Worm (Caenorhabditis elegans): Measurements from ENCODE around the gene R144.12.
A peak's percentile ranks its signal among the peaks of the same experiment; 100 is the strongest.

R144.12 gene

ce11 chrIII:5018116-5018689, 11.4 kb upstream of the R144.12 start, which contains the start of gene wip-1 (continued):
- peak; percentile 31 to 60 for TF ChIP-seq rec-8 (tag; optimal IDR thresholded peaks at IDR 0.05)
- peak; percentile 83 for TF ChIP-seq Y79H2A.3 (GFP tag; conservative IDR thresholded peaks at IDR 0.05)
- no peak for TF ChIP-seq nhr-120 (GFP tag; IDR thresholded peaks at IDR 0.05)
- peak; percentile 92 for TF ChIP-seq atf-7 (tag; optimal IDR thresholded peaks at IDR 0.05)
- TF ChIP-seq F52B5.7 (tag; optimal IDR thresholded peaks at IDR 0.05), result peak; percentile 67
- peak; percentile 95 for TF ChIP-seq F49E8.2 (tag; optimal IDR thresholded peaks at IDR 0.05; ENCODE audit: insufficient read depth)
- TF ChIP-seq attf-6 (GFP tag; IDR thresholded peaks at IDR 0.05), result peak; percentile 83
- peak; percentile 96 for TF ChIP-seq D2030.7 (GFP tag; IDR thresholded peaks at IDR 0.05)
- peak; percentile 96 for TF ChIP-seq egl-44 (GFP tag; IDR thresholded peaks at IDR 0.05)
- peak; percentile 98 for TF ChIP-seq ekl-4 (GFP tag; IDR thresholded peaks at IDR 0.05)
- peak; percentile 87 for TF ChIP-seq F22D6.2 (tag; optimal IDR thresholded peaks at IDR 0.05)
- peak; percentile 93 for TF ChIP-seq lsl-1 (GFP tag; optimal IDR thresholded peaks at IDR 0.05)
- TF ChIP-seq T07F8.4 (tag; optimal IDR thresholded peaks at IDR 0.05), result peak; percentile 88
- TF ChIP-seq F37B4.10 (GFP tag; IDR thresholded peaks at IDR 0.05), result 0 out of 2 replicates have a peak, but pooled peaks have one; percentile 87
- peak; percentile 86 for TF ChIP-seq xnd-1 (tag; optimal IDR thresholded peaks at IDR 0.05)
- no peak for TF ChIP-seq ceh-58 (GFP tag; IDR thresholded peaks at IDR 0.05)
- peak; percentile 98 for TF ChIP-seq Y95B8A.8 (GFP tag; IDR thresholded peaks at IDR 0.05)
- peak; percentile 88 for TF ChIP-seq hmg-20 (GFP tag; IDR thresholded peaks at IDR 0.05)
- TF ChIP-seq hlh-12 (tag; optimal IDR thresholded peaks at IDR 0.05), result no peak
- no peak for TF ChIP-seq T26A5.8 (tag; optimal IDR thresholded peaks at IDR 0.05)
- TF ChIP-seq aptf-3 (GFP tag; IDR thresholded peaks at IDR 0.05), result 0 out of 2 replicates have a peak, but pooled peaks have one; percentile 24
- TF ChIP-seq nhr-80 (tag; optimal IDR thresholded peaks at IDR 0.05), result peak; percentile 99
- peak; percentile 80 for TF ChIP-seq F57A8.1 (GFP tag; optimal IDR thresholded peaks at IDR 0.05)
- TF ChIP-seq attf-5 (GFP tag; optimal IDR thresholded peaks at IDR 0.05), result peak; percentile 100
- TF ChIP-seq ztf-6 (GFP tag; IDR thresholded peaks at IDR 0.05), result 0 out of 2 replicates have a peak, but pooled peaks have one; percentile 73
- peak; percentile 88 for TF ChIP-seq Y53F4B.3 (GFP tag; IDR thresholded peaks at IDR 0.05)
- no peak for TF ChIP-seq F57C9.4 (tag; optimal IDR thresholded peaks at IDR 0.05)
- peak; percentile 81 for TF ChIP-seq snpc-1.1 (tag; optimal IDR thresholded peaks at IDR 0.05; ENCODE audit: insufficient read depth)
- TF ChIP-seq bed-2 (GFP tag; IDR thresholded peaks at IDR 0.05), result peak; percentile 56; the same call in 1 of the 2 replicates
- TF ChIP-seq repo-1 (tag; optimal IDR thresholded peaks at IDR 0.05), result peak; percentile 96
- peak; percentile 82 for TF ChIP-seq attf-3 (GFP tag; conservative IDR thresholded peaks at IDR 0.05)
- peak; percentile 99 for TF ChIP-seq tlf-1 (GFP tag; optimal IDR thresholded peaks at IDR 0.05)
- peak; percentile 86 for TF ChIP-seq egl-18 (GFP tag; IDR thresholded peaks at IDR 0.05)
- TF ChIP-seq snpc-4 (GFP tag; optimal IDR thresholded peaks at IDR 0.05), result peak; percentile 80
- TF ChIP-seq snpc-4 (tag; optimal IDR thresholded peaks at IDR 0.05), result peak; percentile 86 to 93 (median 90)
- TF ChIP-seq pbrm-1 (GFP tag; IDR thresholded peaks at IDR 0.05), result peak; percentile 99
- peak; percentile 98 for TF ChIP-seq nfyb-1 (GFP tag; IDR thresholded peaks at IDR 0.05)
- TF ChIP-seq nhr-179 (tag; optimal IDR thresholded peaks at IDR 0.05), result no peak
- TF ChIP-seq lir-1 (GFP tag; conservative IDR thresholded peaks at IDR 0.05), result peak; percentile 95
- peak; percentile 93 for TF ChIP-seq ceh-91 (GFP tag; IDR thresholded peaks at IDR 0.05)
- peak; percentile 71 for TF ChIP-seq F10E7.11 (tag; optimal IDR thresholded peaks at IDR 0.05)
- TF ChIP-seq ztf-25 (GFP tag; IDR thresholded peaks at IDR 0.05), result peak; percentile 47; the same call in 1 of the 2 replicates
- TF ChIP-seq madf-8 (GFP tag; conservative IDR thresholded peaks at IDR 0.05), result peak; percentile 89
- peak; percentile 89 for TF ChIP-seq Y67H2A.10 (GFP tag; conservative IDR thresholded peaks at IDR 0.05)
- TF ChIP-seq lag-1 (GFP tag; IDR thresholded peaks at IDR 0.05), result no peak
- TF ChIP-seq sdz-38 (tag; optimal IDR thresholded peaks at IDR 0.05), result no peak
- peak; percentile 92 for TF ChIP-seq ztf-28 (GFP tag; IDR thresholded peaks at IDR 0.05)
- peak; percentile 96 for TF ChIP-seq unc-130 (GFP tag; optimal IDR thresholded peaks at IDR 0.05)
